Fruit fly (Drosophila melanogaster) whole organism, wandering third instar larva: ENCODE measurements around the gene Ir67c.

ENCODE experiments used
- Abd-B ChIP-seq: fragments of >200 bp; optimal IDR thresholded peaks from 2 replicates; lab custom pipeline; 2017; ENCODE audit warnings: missing biosample characterization, missing genetic modification characterization
- CG32264 ChIP-seq: fragments of 200-800 bp; sonication (Bioruptor generic); optimal IDR thresholded peaks from 2 replicates; lab custom pipeline; 2016; ENCODE audit warnings: missing biosample characterization, missing genetic modification characterization
- CG9705 ChIP-seq: fragments of 200-800 bp; sonication (Bioruptor generic); optimal IDR thresholded peaks from 2 replicates; lab custom pipeline; 2018; ENCODE audit warnings: missing biosample characterization, mild to moderate bottlenecking, missing genetic modification characterization
- CrebA ChIP-seq: fragments of 200-800 bp; sonication (Bioruptor generic); optimal IDR thresholded peaks from 2 replicates; lab custom pipeline; 2016; ENCODE audit warnings: missing biosample characterization, mild to moderate bottlenecking, missing genetic modification characterization, borderline replicate concordance
- Dfd ChIP-seq: fragments of >200 bp; optimal IDR thresholded peaks from 2 replicates; lab custom pipeline; 2017; ENCODE audit warnings: missing biosample characterization, missing genetic modification characterization
- Dif ChIP-seq: fragments of 200-275, 200-300 bp; sonication (Bioruptor generic); optimal IDR thresholded peaks from 2 replicates; lab custom pipeline; 2018; ENCODE audit warnings: missing biosample characterization, missing genetic modification characterization; ENCODE audit not compliant: partially characterized antibody
- GATAd ChIP-seq: sonication (Bioruptor generic); optimal IDR thresholded peaks from 2 replicates; lab custom pipeline; 2016; ENCODE audit warnings: missing biosample characterization, missing genetic modification characterization
- HLH106 ChIP-seq: fragments of 200-800 bp; optimal IDR thresholded peaks from 3 replicates; lab custom pipeline; 2019; ENCODE audit warnings: missing biosample characterization, mild to moderate bottlenecking, missing genetic modification characterization, moderate library complexity
- Hr78 ChIP-seq: fragments of >200 bp; optimal IDR thresholded peaks from 2 replicates; lab custom pipeline; 2017; ENCODE audit warnings: missing biosample characterization, missing genetic modification characterization
- Hr83 ChIP-seq: fragments of 200-300 bp; sonication (Bioruptor generic); optimal IDR thresholded peaks from 2 replicates; lab custom pipeline; 2016; ENCODE audit warnings: missing biosample characterization, mild to moderate bottlenecking, missing genetic modification characterization, moderate library complexity; ENCODE audit not compliant: poor library complexity, severe bottlenecking
- Jra ChIP-seq: sonication (Bioruptor generic); optimal IDR thresholded peaks from 2 replicates; lab custom pipeline; 2016; ENCODE audit warnings: missing biosample characterization, missing genetic modification characterization
- Mio ChIP-seq: sonication (Bioruptor generic); optimal IDR thresholded peaks from 2 replicates; lab custom pipeline; 2016; ENCODE audit warnings: missing biosample characterization, missing genetic modification characterization
- Myc ChIP-seq: fragments of >200 bp; optimal IDR thresholded peaks from 2 replicates; lab custom pipeline; 2017
- Vsx2 ChIP-seq: fragments of 200-300, 225-300 bp; sonication (Bioruptor generic); optimal IDR thresholded peaks from 2 replicates; lab custom pipeline; 2018; ENCODE audit warnings: missing biosample characterization, missing genetic modification characterization; ENCODE audit not compliant: partially characterized antibody
- br ChIP-seq: fragments of 200-800 bp; sonication (Bioruptor generic); optimal IDR thresholded peaks from 2 replicates; lab custom pipeline; 2016; ENCODE audit warnings: missing biosample characterization, missing genetic modification characterization
- brk ChIP-seq: fragments of 200-800 bp; sonication (Bioruptor generic); optimal IDR thresholded peaks from 2 replicates; lab custom pipeline; 2016; ENCODE audit warnings: missing biosample characterization, mild to moderate bottlenecking, missing genetic modification characterization
- dl ChIP-seq, 2 experiments: fragments of 175-275, 200-275 bp in 1 of 2; fragments of 200-275 bp in 1 of 2; sonication (Bioruptor generic); optimal IDR thresholded peaks; lab custom pipeline; 2018; ENCODE audit warnings: mild to moderate bottlenecking in 2 of 2, missing biosample characterization in 2 of 2, missing genetic modification characterization in 2 of 2, moderate library complexity in 2 of 2; ENCODE audit not compliant: partially characterized antibody in 2 of 2, insufficient read depth in 1 of 2
- dsf ChIP-seq: sonication (Bioruptor generic); optimal IDR thresholded peaks from 2 replicates; lab custom pipeline; 2016; ENCODE audit warnings: missing biosample characterization, missing genetic modification characterization, borderline replicate concordance
- foxo ChIP-seq, 2 experiments: fragments of 200-800 bp; sonication (Bioruptor generic); optimal IDR thresholded peaks; 2 replicates in 1 of 2; 3 replicates in 1 of 2; lab custom pipeline; 2016 to 2017; ENCODE audit warnings: missing biosample characterization in 2 of 2, missing genetic modification characterization in 2 of 2
- fru ChIP-seq: fragments of 200-800 bp; sonication (Bioruptor generic); optimal IDR thresholded peaks from 3 replicates; lab custom pipeline; 2016; ENCODE audit warnings: missing biosample characterization, mild to moderate bottlenecking, missing genetic modification characterization
- h ChIP-seq: fragments of 200-800 bp; sonication (Bioruptor generic); optimal IDR thresholded peaks from 3 replicates; lab custom pipeline; 2016; ENCODE audit warnings: missing biosample characterization, mild to moderate bottlenecking, missing genetic modification characterization
- jim ChIP-seq: fragments of 175-275, 200-325 bp; sonication (Bioruptor generic); optimal IDR thresholded peaks from 2 replicates; lab custom pipeline; 2016; ENCODE audit warnings: missing biosample characterization, mild to moderate bottlenecking, missing genetic modification characterization
- lola ChIP-seq: fragments of >200 bp; optimal IDR thresholded peaks from 2 replicates; lab custom pipeline; 2017; ENCODE audit warnings: missing biosample characterization, missing genetic modification characterization
- pan ChIP-seq: fragments of >200 bp; optimal IDR thresholded peaks from 2 replicates; lab custom pipeline; 2017
- psq ChIP-seq: fragments of 200-800 bp; sonication (Bioruptor generic); optimal IDR thresholded peaks from 3 replicates; lab custom pipeline; 2017; ENCODE audit warnings: missing biosample characterization, mild to moderate bottlenecking, missing genetic modification characterization, moderate library complexity
- rgr ChIP-seq: fragments of 200-800 bp; sonication (Bioruptor generic); optimal IDR thresholded peaks from 3 replicates; lab custom pipeline; 2016; ENCODE audit warnings: missing biosample characterization, mild to moderate bottlenecking, missing genetic modification characterization
- sage ChIP-seq: fragments of 200-800 bp; sonication (Bioruptor generic); optimal IDR thresholded peaks from 2 replicates; lab custom pipeline; 2016; ENCODE audit warnings: missing biosample characterization, mild to moderate bottlenecking, missing genetic modification characterization
- sv ChIP-seq: fragments of 200-800 bp; sonication (Bioruptor generic); optimal IDR thresholded peaks from 3 replicates; lab custom pipeline; 2016; ENCODE audit warnings: missing biosample characterization, missing genetic modification characterization
- tai ChIP-seq: sonication (Bioruptor generic); optimal IDR thresholded peaks from 2 replicates; lab custom pipeline; 2016; ENCODE audit warnings: missing biosample characterization, missing genetic modification characterization

The Ir67c gene

dm6 chr3L:10386601-10387000 lies 47.3 kb downstream of the Ir67c start:
- TF ChIP-seq Hr78 (GFP tag; lab: Kevin White, UChicago) (no peak), foxo (GFP tag; optimal IDR thresholded peaks at IDR 0.05; lab: Kevin White, UChicago) (no peak), Vsx2 (GFP tag; lab: Kevin White, UChicago) (no peak), dl (GFP tag; optimal IDR thresholded peaks at IDR 0.05; lab: Kevin White, UChicago; ENCODE audit: insufficient read depth in 1 of 2, partially characterized antibody in 2 of 2) (no peak), lola (GFP tag; lab: Kevin White, UChicago) (no peak), rgr (no peak), jim (no peak), h (no peak), HLH106 (tag; lab: Kevin White, UChicago) (no peak)
- TF ChIP-seq, all 38 proteins: peak for 0

- TF ChIP-seq CG9705 (GFP tag; lab: Kevin White, UChicago) (no peak), sv (GFP tag; lab: Kevin White, UChicago) (no peak), Myc (lab: Kevin White, UChicago) (no peak), lola (GFP tag; lab: Kevin White, UChicago) (no peak), dsf (GFP tag; lab: Kevin White, UChicago) (no peak), GATAd (no peak), Mio (GFP tag; lab: Kevin White, UChicago) (no peak), brk (no peak), fru (GFP tag; lab: Kevin White, UChicago) (no peak), Dfd (GFP tag; lab: Kevin White, UChicago) (no peak), Dif (GFP tag; lab: Kevin White, UChicago) (no peak), Abd-B (GFP tag; lab: Kevin White, UChicago) (no peak), HLH106 (tag; lab: Kevin White, UChicago) (no peak), dl (GFP tag; optimal IDR thresholded peaks at IDR 0.05; lab: Kevin White, UChicago; ENCODE audit: insufficient read depth in 1 of 2, partially characterized antibody in 2 of 2) (no peak), tai (GFP tag; lab: Kevin White, UChicago) (no peak), foxo (GFP tag; optimal IDR thresholded peaks at IDR 0.05; lab: Kevin White, UChicago) (no peak), br (no peak), Hr83 (GFP tag; lab: Kevin White, UChicago) (no peak)
Observed at dm6 chr3L:10386180-10386579, 47.7 kb downstream of the Ir67c start.

dm6 chr3L:10384727-10385459 lies 49.0 kb downstream of the Ir67c start:
- TF ChIP-seq CG32264 (GFP tag; lab: Kevin White, UChicago): no peak
- no peak for TF ChIP-seq Dfd (GFP tag; lab: Kevin White, UChicago)
- TF ChIP-seq psq (GFP tag; lab: Kevin White, UChicago): peak; percentile 11
- no peak for TF ChIP-seq Hr83 (GFP tag; lab: Kevin White, UChicago)

- no peak for TF ChIP-seq Hr83 (GFP tag; lab: Kevin White, UChicago)
- no peak for TF ChIP-seq brk
- no peak for TF ChIP-seq Abd-B (GFP tag; lab: Kevin White, UChicago)
- no peak for TF ChIP-seq h
- TF ChIP-seq fru (GFP tag; lab: Kevin White, UChicago): no peak
- TF ChIP-seq sage (GFP tag; lab: Kevin White, UChicago): no peak
- TF ChIP-seq Jra: no peak
- TF ChIP-seq GATAd: no peak
- no peak for TF ChIP-seq dsf (GFP tag; lab: Kevin White, UChicago)
- TF ChIP-seq foxo (GFP tag; optimal IDR thresholded peaks at IDR 0.05; lab: Kevin White, UChicago): no peak
- TF ChIP-seq pan: no peak
- no peak for TF ChIP-seq psq (GFP tag; lab: Kevin White, UChicago)
- TF ChIP-seq CG32264 (GFP tag; lab: Kevin White, UChicago): no peak
- TF ChIP-seq Dif (GFP tag; lab: Kevin White, UChicago): no peak
- TF ChIP-seq jim: no peak
- no peak for TF ChIP-seq Mio (GFP tag; lab: Kevin White, UChicago)
- TF ChIP-seq CrebA (GFP tag; lab: Kevin White, UChicago): no peak
Observed at dm6 chr3L:10382882-10383281, 51.0 kb downstream of the Ir67c start.
